Fruit fly (Drosophila melanogaster) whole organism, wandering third instar larva: ENCODE results near the gene bif.

ENCODE experiments used
- GATAd ChIP-seq: sonication (Bioruptor generic); optimal IDR thresholded peaks from 2 replicates; lab custom pipeline; 2016; ENCODE audit warnings: missing biosample characterization, missing genetic modification characterization
- HLH106 ChIP-seq: fragments of 200-800 bp; optimal IDR thresholded peaks from 3 replicates; lab custom pipeline; 2019; ENCODE audit warnings: missing biosample characterization, mild to moderate bottlenecking, missing genetic modification characterization, moderate library complexity
- Jra ChIP-seq: sonication (Bioruptor generic); optimal IDR thresholded peaks from 2 replicates; lab custom pipeline; 2016; ENCODE audit warnings: missing biosample characterization, missing genetic modification characterization
- Myc ChIP-seq: fragments of >200 bp; optimal IDR thresholded peaks from 2 replicates; lab custom pipeline; 2017
- Vsx2 ChIP-seq: fragments of 200-300, 225-300 bp; sonication (Bioruptor generic); optimal IDR thresholded peaks from 2 replicates; lab custom pipeline; 2018; ENCODE audit warnings: missing biosample characterization, missing genetic modification characterization; ENCODE audit not compliant: partially characterized antibody
- br ChIP-seq: fragments of 200-800 bp; sonication (Bioruptor generic); optimal IDR thresholded peaks from 2 replicates; lab custom pipeline; 2016; ENCODE audit warnings: missing biosample characterization, missing genetic modification characterization
- dmrt93B ChIP-seq: fragments of 200-800 bp; sonication (Bioruptor generic); optimal IDR thresholded peaks from 2 replicates; lab custom pipeline; 2018; ENCODE audit warnings: missing biosample characterization, mild to moderate bottlenecking, missing genetic modification characterization
- dsf ChIP-seq: sonication (Bioruptor generic); optimal IDR thresholded peaks from 2 replicates; lab custom pipeline; 2016; ENCODE audit warnings: missing biosample characterization, missing genetic modification characterization, borderline replicate concordance
- foxo ChIP-seq, 2 experiments: fragments of 200-800 bp; sonication (Bioruptor generic); optimal IDR thresholded peaks; 2 replicates in 1 of 2; 3 replicates in 1 of 2; lab custom pipeline; 2016 to 2017; ENCODE audit warnings: missing biosample characterization in 2 of 2, missing genetic modification characterization in 2 of 2
- pan ChIP-seq: fragments of >200 bp; optimal IDR thresholded peaks from 2 replicates; lab custom pipeline; 2017
- rgr ChIP-seq: fragments of 200-800 bp; sonication (Bioruptor generic); optimal IDR thresholded peaks from 3 replicates; lab custom pipeline; 2016; ENCODE audit warnings: missing biosample characterization, mild to moderate bottlenecking, missing genetic modification characterization

- TF ChIP-seq GATAd (GFP tag; lab: Kevin White, UChicago), result no peak
- no peak for TF ChIP-seq Vsx2
- TF ChIP-seq Myc (lab: Kevin White, UChicago), result no peak
- TF ChIP-seq rgr (GFP tag; lab: Kevin White, UChicago), result no peak
- TF ChIP-seq br (GFP tag; lab: Kevin White, UChicago), result no peak
- no peak for TF ChIP-seq HLH106 (tag; lab: Kevin White, UChicago)
- TF ChIP-seq dmrt93B (GFP tag; lab: Kevin White, UChicago), result no peak
- no peak for TF ChIP-seq dsf
- no peak for TF ChIP-seq pan (lab: Kevin White, UChicago)
- TF ChIP-seq Jra, result no peak
- TF ChIP-seq foxo (GFP tag; optimal IDR thresholded peaks at IDR 0.05; lab: Kevin White, UChicago), result no peak
Observed at dm6 chrX:11695883-11696211, 17.1 kb downstream of the bif start.
